Worm (Caenorhabditis elegans): ENCODE data around the gene fmil-1.

fmil-1 gene

DNA sequence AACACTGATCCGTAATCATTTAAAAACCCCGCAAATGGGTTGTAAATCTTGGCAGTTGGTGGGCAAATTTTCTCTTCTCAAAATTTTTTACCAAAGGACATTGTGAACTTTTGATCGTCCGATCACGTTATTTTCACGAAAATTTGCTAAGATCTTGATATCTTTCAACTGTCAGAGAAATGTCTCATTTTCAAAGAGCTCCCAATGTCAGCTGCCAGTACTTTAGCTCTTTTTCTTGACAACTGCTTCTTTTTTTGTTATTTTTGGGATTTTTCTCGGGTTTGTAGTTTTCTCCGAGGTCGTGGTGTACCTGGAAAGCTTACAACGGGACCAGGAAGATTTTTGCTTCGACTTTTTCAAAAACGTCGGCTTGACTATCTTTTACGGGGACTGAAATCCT is 12.6 kb downstream of the fmil-1 start:
- TF ChIP-seq nhr-12 (tag; optimal IDR thresholded peaks at IDR 0.05): no peak
- TF ChIP-seq unc-62 (GFP tag; optimal IDR thresholded peaks at IDR 0.05): peak; percentile 45
- peak; percentile 73 for TF ChIP-seq hlh-1 (tag; optimal IDR thresholded peaks at IDR 0.05)

DNA sequence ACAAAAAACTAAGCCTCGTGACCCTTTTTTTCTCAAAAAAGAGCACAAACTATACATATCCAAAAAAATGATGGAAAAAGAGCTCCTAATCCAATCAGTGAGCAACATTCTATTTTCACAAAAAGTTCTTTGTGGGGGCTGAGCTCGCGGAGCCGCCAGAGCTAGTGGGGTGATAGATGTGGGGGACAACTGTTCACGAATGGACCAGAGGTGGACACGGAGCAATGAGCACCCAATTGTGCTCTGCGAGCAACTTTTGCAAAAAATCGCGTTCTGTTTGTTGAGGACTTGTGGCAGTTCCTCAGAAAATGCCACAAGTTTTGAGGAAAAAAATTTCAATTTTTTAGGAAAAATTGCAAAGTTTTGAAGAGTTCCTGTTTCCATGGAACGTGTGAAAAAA is 13.7 kb downstream of the fmil-1 start:
- TF ChIP-seq hlh-1 (tag; optimal IDR thresholded peaks at IDR 0.05) (peak; percentile 58), ces-1 (GFP tag; optimal IDR thresholded peaks at IDR 0.05) (no peak), sptf-1 (tag; optimal IDR thresholded peaks at IDR 0.05) (no peak)

DNA sequence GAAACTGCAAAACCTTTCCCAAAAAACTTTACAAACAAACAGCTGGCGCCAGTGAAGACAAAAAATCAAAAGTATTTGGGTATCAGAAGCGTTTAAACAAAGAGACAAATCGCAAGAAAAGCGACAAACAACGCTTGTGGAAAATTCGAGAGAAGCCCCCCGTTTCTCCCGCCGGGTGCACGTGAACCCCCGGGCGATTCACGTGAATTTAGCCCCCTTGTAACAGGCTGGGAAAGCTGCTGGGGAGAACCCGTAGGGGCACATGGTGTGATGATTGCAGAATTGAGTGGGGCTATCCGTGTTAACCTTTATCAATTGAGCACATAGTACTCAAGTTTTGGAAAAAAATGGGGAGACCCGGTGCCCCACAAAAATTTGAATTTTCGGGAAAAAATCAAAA is 14.3 kb downstream of the fmil-1 start:
- TF ChIP-seq unc-120 (tag; optimal IDR thresholded peaks at IDR 0.05; ENCODE audit: poor library complexity, severe bottlenecking) (peak; percentile 76), sptf-1 (tag; optimal IDR thresholded peaks at IDR 0.05) (no peak), pha-4 (tag; optimal IDR thresholded peaks at IDR 0.05) (no peak), hlh-1 (tag; optimal IDR thresholded peaks at IDR 0.05) (peak; percentile 80), unc-62 (GFP tag; optimal IDR thresholded peaks at IDR 0.05) (peak; percentile 64), ces-1 (GFP tag; optimal IDR thresholded peaks at IDR 0.05) (no peak)

DNA sequence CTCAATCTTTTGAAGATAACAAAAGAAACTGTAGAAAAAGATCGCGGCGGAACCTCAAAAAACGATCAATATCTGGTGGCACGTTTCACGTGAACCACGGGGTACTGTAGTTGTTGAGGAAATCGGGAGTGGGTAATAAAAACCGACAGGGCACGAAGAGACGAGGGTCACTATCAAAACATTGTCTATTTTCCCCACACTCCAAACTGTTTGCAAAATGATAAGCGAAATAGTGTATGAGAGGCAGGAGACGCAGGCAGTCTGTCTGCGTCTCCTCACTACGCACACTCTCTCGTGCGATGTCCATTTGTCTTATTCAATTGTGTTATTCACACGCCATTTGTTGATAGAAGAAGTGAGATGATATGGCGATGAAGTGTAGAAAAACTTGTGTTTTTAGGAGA is 15.1 kb downstream of the fmil-1 start:
- TF ChIP-seq unc-120 (tag; optimal IDR thresholded peaks at IDR 0.05; ENCODE audit: poor library complexity, severe bottlenecking) (no peak), nhr-12 (tag; optimal IDR thresholded peaks at IDR 0.05) (no peak), elt-1 (tag; optimal IDR thresholded peaks at IDR 0.05; ENCODE audit: borderline replicate concordance, insufficient read depth) (no peak), drap-1 (GFP tag; optimal IDR thresholded peaks at IDR 0.05) (no peak), blmp-1 (tag; optimal IDR thresholded peaks at IDR 0.05) (no peak), unc-62 (GFP tag; optimal IDR thresholded peaks at IDR 0.05) (peak; percentile 40), snpc-4 (tag; optimal IDR thresholded peaks at IDR 0.05) (no peak), mls-2 (tag; optimal IDR thresholded peaks at IDR 0.05) (no peak), sptf-1 (tag; optimal IDR thresholded peaks at IDR 0.05) (no peak), nhr-237 (tag; optimal IDR thresholded peaks at IDR 0.05) (no peak), nhr-2 (tag; optimal IDR thresholded peaks at IDR 0.05) (no peak), lin-13 (tag; optimal IDR thresholded peaks at IDR 0.05) (no peak), lin-32 (GFP tag; optimal IDR thresholded peaks at IDR 0.05) (no peak), ceh-83 (GFP tag; optimal IDR thresholded peaks at IDR 0.05) (no peak), nhr-28 (tag; optimal IDR thresholded peaks at IDR 0.05) (no peak), lsy-2 (tag; optimal IDR thresholded peaks at IDR 0.05) (peak; percentile 15), hlh-1 (tag; optimal IDR thresholded peaks at IDR 0.05) (no peak), mep-1 (tag; optimal IDR thresholded peaks at IDR 0.05) (no peak), bed-3 (GFP tag; optimal IDR thresholded peaks at IDR 0.05) (no peak), pha-4 (tag; optimal IDR thresholded peaks at IDR 0.05) (peak; percentile 22), ztf-11 (tag; optimal IDR thresholded peaks at IDR 0.05) (no peak), zip-8 (tag; optimal IDR thresholded peaks at IDR 0.05) (no peak), elt-3 (tag; optimal IDR thresholded peaks at IDR 0.05) (peak; percentile 25), ceh-43 (GFP tag; optimal IDR thresholded peaks at IDR 0.05) (no peak), ceh-39 (tag; optimal IDR thresholded peaks at IDR 0.05) (no peak), tbx-8 (GFP tag; optimal IDR thresholded peaks at IDR 0.05) (no peak), flh-1 (GFP tag; optimal IDR thresholded peaks at IDR 0.05) (no peak), nhr-76 (tag; optimal IDR thresholded peaks at IDR 0.05) (no peak), unc-39 (tag; optimal IDR thresholded peaks at IDR 0.05) (no peak), ham-2 (GFP tag; optimal IDR thresholded peaks at IDR 0.05) (no peak)

DNA sequence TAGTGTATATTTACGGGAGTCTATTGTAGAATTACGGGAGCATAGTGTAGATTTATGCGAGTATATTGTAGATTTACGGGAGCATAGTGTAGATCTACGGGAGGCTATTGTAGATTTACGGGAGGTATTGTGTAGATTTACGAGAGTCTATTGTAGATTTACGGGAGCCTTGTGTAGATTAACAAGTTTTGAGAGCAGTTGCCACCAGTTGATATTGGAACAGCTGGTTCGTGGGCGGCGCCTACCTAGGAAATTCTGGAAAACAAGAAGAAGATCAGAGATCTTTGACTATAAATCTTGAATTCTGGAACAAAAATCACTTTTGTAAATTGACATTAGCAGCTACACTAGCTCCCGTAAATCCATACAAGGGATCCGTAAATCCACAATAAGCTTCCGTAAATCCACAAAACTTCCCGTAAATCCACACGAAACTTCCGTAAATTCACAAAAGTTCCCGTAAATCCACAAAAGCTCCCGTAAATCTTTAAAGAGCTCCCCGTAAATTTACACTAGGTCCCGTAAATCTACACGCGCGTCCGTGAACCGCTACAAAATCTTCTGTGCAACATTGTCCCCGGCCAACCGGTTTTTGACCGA is 15.6 kb downstream of the fmil-1 start:
- peak; percentile 4 for TF ChIP-seq hlh-1 (tag; optimal IDR thresholded peaks at IDR 0.05)
- TF ChIP-seq unc-62 (GFP tag; optimal IDR thresholded peaks at IDR 0.05): no peak

DNA sequence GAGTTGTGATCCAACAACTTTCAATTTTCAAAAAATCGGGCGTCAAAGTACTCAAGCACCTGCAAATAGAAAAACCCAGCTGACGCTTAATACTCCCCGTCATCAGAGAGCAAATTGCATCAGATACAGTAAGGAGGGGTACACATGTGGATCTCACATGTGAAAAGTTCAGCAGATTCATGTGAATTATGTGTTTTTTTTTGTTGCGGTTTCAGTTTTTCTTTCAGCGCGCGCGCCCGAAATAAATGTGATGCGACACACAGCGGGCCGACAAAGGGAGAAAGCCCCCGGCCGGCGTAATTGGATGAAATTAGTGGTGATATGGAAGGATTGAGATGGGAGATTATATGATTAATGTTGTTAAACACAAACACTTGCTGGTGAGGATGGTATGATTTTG is 16.3 kb downstream of the fmil-1 start:
- TF ChIP-seq ceh-43 (GFP tag; optimal IDR thresholded peaks at IDR 0.05) (no peak), cnd-1 (tag; optimal IDR thresholded peaks at IDR 0.05) (no peak), lsy-2 (tag; optimal IDR thresholded peaks at IDR 0.05) (no peak), unc-120 (tag; optimal IDR thresholded peaks at IDR 0.05; ENCODE audit: poor library complexity, severe bottlenecking) (no peak), zip-8 (tag; optimal IDR thresholded peaks at IDR 0.05) (no peak), lin-32 (GFP tag; optimal IDR thresholded peaks at IDR 0.05) (no peak), bed-3 (GFP tag; optimal IDR thresholded peaks at IDR 0.05) (no peak), sem-2 (GFP tag; optimal IDR thresholded peaks at IDR 0.05) (no peak), mls-2 (tag; optimal IDR thresholded peaks at IDR 0.05) (no peak), drap-1 (GFP tag; optimal IDR thresholded peaks at IDR 0.05) (no peak), blmp-1 (tag; optimal IDR thresholded peaks at IDR 0.05) (no peak)

Measured in whole organism, mixed stage, embryonic.